Fruit fly (Drosophila melanogaster) whole organism, prepupa: Measurements from ENCODE around the gene Ski6.
A peak's percentile ranks its signal among the peaks of the same experiment; 100 is the strongest.

Experiments
- CG10631 ChIP-seq: fragments of 200-800 bp; sonication (Bioruptor generic); optimal IDR thresholded peaks from 2 replicates; lab custom pipeline; 2016; ENCODE audit warnings: missing biosample characterization, missing genetic modification characterization
- CG11902 ChIP-seq: fragments of 200-800 bp; sonication (Bioruptor generic); optimal IDR thresholded peaks from 3 replicates; lab custom pipeline; 2016; ENCODE audit warnings: missing biosample characterization, missing genetic modification characterization
- CG3032 ChIP-seq: fragments of 200-800 bp; optimal IDR thresholded peaks from 2 replicates; lab custom pipeline; 2019; ENCODE audit warnings: missing biosample characterization, mild to moderate bottlenecking, missing genetic modification characterization, moderate library complexity
- CG31627 ChIP-seq: fragments of 200-800 bp; sonication (Bioruptor generic); optimal IDR thresholded peaks from 3 replicates; lab custom pipeline; 2016; ENCODE audit warnings: missing biosample characterization, missing genetic modification characterization
- CG32006 ChIP-seq: fragments of 200-800 bp; sonication (Bioruptor generic); optimal IDR thresholded peaks from 3 replicates; lab custom pipeline; 2017; ENCODE audit warnings: missing biosample characterization, mild to moderate bottlenecking, missing genetic modification characterization
- CG34406 ChIP-seq: fragments of 200-800 bp; sonication (Bioruptor generic); optimal IDR thresholded peaks from 3 replicates; lab custom pipeline; 2016; ENCODE audit warnings: missing biosample characterization, missing genetic modification characterization
- CG6792 ChIP-seq: fragments of 200-800 bp; sonication (Bioruptor generic); optimal IDR thresholded peaks from 3 replicates; lab custom pipeline; 2016; ENCODE audit warnings: missing biosample characterization, missing genetic modification characterization
- Eip75B ChIP-seq: fragments of 200-800 bp; sonication (Bioruptor generic); optimal IDR thresholded peaks from 3 replicates; lab custom pipeline; 2016; ENCODE audit warnings: missing biosample characterization, missing genetic modification characterization
- Eip78C ChIP-seq: fragments of 200-800 bp; sonication (Bioruptor generic); peaks from one replicate; lab custom pipeline; 2016; ENCODE audit warnings: missing biosample characterization, missing genetic modification characterization
- Eip93F ChIP-seq: fragments of 200-800 bp; sonication (Bioruptor generic); optimal IDR thresholded peaks from 2 replicates; lab custom pipeline; 2016; ENCODE audit warnings: missing biosample characterization, mild to moderate bottlenecking, missing genetic modification characterization
- Ets21C ChIP-seq: fragments of 200-800 bp; sonication (Bioruptor generic); optimal IDR thresholded peaks from 3 replicates; lab custom pipeline; 2016; ENCODE audit warnings: missing biosample characterization, missing genetic modification characterization
- Ets96B ChIP-seq: fragments of 200-800 bp; optimal IDR thresholded peaks from 2 replicates; lab custom pipeline; 2019; ENCODE audit warnings: missing biosample characterization, mild to moderate bottlenecking, missing genetic modification characterization, moderate library complexity
- Gug ChIP-seq: fragments of 200-800 bp; sonication (Bioruptor generic); IDR thresholded peaks from 2 replicates; pipeline ENCODE4 v1.3.6; 2022; ENCODE audit warnings: missing biosample characterization, missing genetic modification characterization
- Hr38 ChIP-seq: sonication (Bioruptor generic); optimal IDR thresholded peaks from 2 replicates; lab custom pipeline; 2016; ENCODE audit warnings: missing biosample characterization, missing genetic modification characterization
- Hr39 ChIP-seq: fragments of 200-800 bp; sonication (Bioruptor generic); optimal IDR thresholded peaks from 2 replicates; lab custom pipeline; 2016; ENCODE audit warnings: missing biosample characterization, missing genetic modification characterization
- Hr4 ChIP-seq: fragments of 200-800 bp; sonication (Bioruptor generic); optimal IDR thresholded peaks from 3 replicates; lab custom pipeline; 2016; ENCODE audit warnings: missing biosample characterization, missing genetic modification characterization
- Met ChIP-seq: fragments of 200-800 bp; sonication (Bioruptor generic); optimal IDR thresholded peaks from 3 replicates; lab custom pipeline; 2016; ENCODE audit warnings: missing biosample characterization, missing genetic modification characterization
- Sox14 ChIP-seq: fragments of 200-800 bp; sonication (Bioruptor generic); optimal IDR thresholded peaks from 3 replicates; lab custom pipeline; 2016; ENCODE audit warnings: missing biosample characterization, missing genetic modification characterization
- Sox15 ChIP-seq: fragments of 200-800 bp; sonication (Bioruptor generic); optimal IDR thresholded peaks from 3 replicates; lab custom pipeline; 2016; ENCODE audit warnings: missing biosample characterization, missing genetic modification characterization
- acj6 ChIP-seq: fragments of 200-800 bp; sonication (Bioruptor generic); optimal IDR thresholded peaks from 3 replicates; lab custom pipeline; 2016; ENCODE audit warnings: missing biosample characterization, missing genetic modification characterization
- cyc ChIP-seq: fragments of 200-800 bp; sonication (Bioruptor generic); optimal IDR thresholded peaks from 3 replicates; lab custom pipeline; 2016; ENCODE audit warnings: missing biosample characterization, missing genetic modification characterization
- dac ChIP-seq: fragments of 200-800 bp; sonication (Bioruptor generic); optimal IDR thresholded peaks from 2 replicates; lab custom pipeline; 2017; ENCODE audit warnings: missing biosample characterization, mild to moderate bottlenecking, missing genetic modification characterization
- esn ChIP-seq: fragments of 200-800 bp; sonication (Bioruptor generic); optimal IDR thresholded peaks from 2 replicates; lab custom pipeline; 2016; ENCODE audit warnings: missing biosample characterization, mild to moderate bottlenecking, missing genetic modification characterization, moderate library complexity
- fd59A ChIP-seq: fragments of 200-800 bp; sonication (Bioruptor generic); optimal IDR thresholded peaks from 2 replicates; lab custom pipeline; 2017; ENCODE audit warnings: missing biosample characterization, mild to moderate bottlenecking, missing genetic modification characterization, missing genetic modification reagents
- fd85E ChIP-seq: fragments of 200-800 bp; sonication (Bioruptor generic); optimal IDR thresholded peaks from 3 replicates; lab custom pipeline; 2016; ENCODE audit warnings: missing biosample characterization, missing genetic modification characterization
- lz ChIP-seq: fragments of 200-800 bp; sonication (Bioruptor generic); optimal IDR thresholded peaks from 3 replicates; lab custom pipeline; 2016; ENCODE audit warnings: missing biosample characterization, missing genetic modification characterization
- net ChIP-seq: fragments of 200-800 bp; sonication (Bioruptor generic); optimal IDR thresholded peaks from 3 replicates; lab custom pipeline; 2016; ENCODE audit warnings: missing biosample characterization, missing genetic modification characterization
- salr ChIP-seq, 2 experiments: fragments of 200-800 bp; sonication (Bioruptor generic); optimal IDR thresholded peaks; 3 replicates each; lab custom pipeline; 2016 to 2018; ENCODE audit warnings: missing biosample characterization in 2 of 2, missing genetic modification characterization in 2 of 2, mild to moderate bottlenecking in 1 of 2
- svp ChIP-seq: fragments of 200-800 bp; sonication (Bioruptor generic); peaks from one replicate; lab custom pipeline; 2016; ENCODE audit warnings: missing biosample characterization, missing genetic modification characterization
- topi ChIP-seq: fragments of 200-800 bp; sonication (Bioruptor generic); optimal IDR thresholded peaks from 3 replicates; lab custom pipeline; 2016; ENCODE audit warnings: missing biosample characterization, missing genetic modification characterization

Gene Ski6

dm6 chr2L:13179095-13179494 is 43.1 kb downstream of the Ski6 start, which contains the start of gene Alg7:
TSS of gene Alg7 (plus strand) at chr2L:13179247.
- no peak for TF ChIP-seq Eip75B (GFP tag; lab: Kevin White, UChicago)

DNA sequence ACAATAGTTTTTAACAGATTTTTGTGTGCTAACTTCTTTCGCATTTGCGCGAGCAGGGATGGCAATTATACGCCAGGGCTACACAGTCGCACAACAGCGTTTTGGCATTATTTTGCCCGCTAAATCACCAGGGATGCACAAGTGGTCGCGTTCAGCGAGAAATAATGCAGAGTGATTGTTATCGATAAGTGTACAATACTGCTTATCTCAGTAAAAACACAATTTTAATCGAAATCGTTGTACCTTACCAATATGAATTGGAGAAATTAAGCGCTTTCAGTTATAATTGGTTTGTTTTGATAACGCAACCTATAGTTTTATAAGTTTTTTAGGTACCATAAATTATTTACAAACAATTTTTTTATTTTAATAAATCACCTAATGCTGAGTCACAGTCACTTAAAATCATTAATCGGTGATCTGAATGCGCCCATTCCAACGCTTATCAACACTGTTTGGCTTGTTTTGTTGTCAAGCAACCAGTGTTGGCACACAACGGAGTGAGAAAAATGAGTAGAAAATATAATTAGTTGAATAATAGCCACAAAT is 45.5 kb downstream of the Ski6 start, which contains the start of the genes Sfmbt and CG5439:
Gene Sfmbt, minus strand, starts transcription at position 85 of the 549 bp plus-strand sequence.
Gene CG5439, plus strand, starts transcription at position 450 of the 549 bp plus-strand sequence.
- TF ChIP-seq Hr39 (peak; percentile 81), CG32006 (no peak), dac (GFP tag; lab: Kevin White, UChicago) (peak; percentile 1), CG10631 (GFP tag; lab: Kevin White, UChicago) (peak; percentile 85), lz (peak; percentile 85), Eip93F (GFP tag; lab: Kevin White, UChicago) (peak; percentile 10), acj6 (GFP tag; lab: Kevin White, UChicago) (peak; percentile 78), fd59A (peak; percentile 47), salr (GFP tag; optimal IDR thresholded peaks at IDR 0.05; lab: Kevin White, UChicago) (peak in 1 of 2 experiments; percentile 39), CG31627 (GFP tag; lab: Kevin White, UChicago) (peak; percentile 84), Hr4 (GFP tag; lab: Kevin White, UChicago) (no peak), CG6792 (GFP tag; lab: Kevin White, UChicago) (peak; percentile 71), cyc (GFP tag; lab: Kevin White, UChicago) (peak; percentile 85), Ets21C (GFP tag; lab: Kevin White, UChicago) (peak; percentile 80), Sox15 (GFP tag; lab: Kevin White, UChicago) (peak; percentile 75), Ets96B (tag; lab: Kevin White, UChicago) (peak; percentile 59), CG34406 (GFP tag; lab: Kevin White, UChicago) (peak; percentile 69), net (no peak), Sox14 (peak; percentile 83), Hr38 (GFP tag; lab: Kevin White, UChicago) (no peak), svp (GFP tag; lab: Kevin White, UChicago) (no peak), esn (GFP tag; lab: Kevin White, UChicago) (peak; percentile 85), Gug (peak; percentile 70; the same call in 1 of the 2 replicates), CG3032 (peak; percentile 79), Eip78C (GFP tag; lab: Kevin White, UChicago) (peak; percentile 88), fd85E (GFP tag; lab: Kevin White, UChicago) (no peak), topi (GFP tag; lab: Kevin White, UChicago) (peak; percentile 81), Met (GFP tag; lab: Kevin White, UChicago) (no peak), CG11902 (GFP tag; lab: Kevin White, UChicago) (peak; percentile 69)

DNA sequence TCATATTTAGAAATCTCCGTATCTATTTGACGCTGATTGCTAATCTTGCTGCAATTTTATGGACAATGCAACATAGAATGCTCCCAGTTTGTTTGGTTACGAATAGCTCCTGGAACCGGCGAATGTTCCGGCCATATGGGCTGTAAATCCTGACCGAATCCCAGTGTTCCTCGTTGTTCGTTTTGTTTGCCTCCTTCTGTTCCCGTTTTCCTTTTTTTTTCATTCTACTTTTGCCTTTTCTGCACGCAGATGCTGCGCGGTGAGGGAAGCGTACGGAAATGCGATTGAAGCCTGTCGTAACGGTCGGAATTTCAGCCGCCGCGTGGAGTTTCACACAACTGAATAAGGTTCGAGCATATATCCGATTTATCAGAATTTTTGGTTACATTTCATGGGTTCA is 46.1 kb downstream of the Ski6 start, which contains the start of gene CG43925:
Gene CG43925, plus strand, starts transcription at position 301 of the 400 bp plus-strand sequence.
- no peak for TF ChIP-seq net
